Fruit fly (Drosophila melanogaster): ENCODE measurements around the gene IntS4.

DNA sequence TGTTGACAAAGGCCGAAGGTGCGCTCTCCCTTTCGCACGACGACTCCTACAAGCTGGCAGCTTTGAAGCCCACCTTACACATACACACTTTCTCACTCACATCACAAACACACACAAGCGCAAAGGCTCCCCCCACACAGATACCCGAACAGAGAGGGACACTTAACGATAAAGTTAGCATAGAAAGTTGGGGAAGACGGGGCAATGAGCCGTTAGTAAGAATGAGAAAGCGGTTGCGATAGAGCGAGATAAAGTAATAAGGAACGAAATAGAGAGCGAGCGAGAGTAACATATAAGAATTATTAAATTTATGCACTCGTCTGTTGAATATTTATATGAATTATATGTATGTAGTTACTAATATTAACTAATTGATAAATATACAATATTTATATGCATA lies 10.5 kb upstream of the IntS4 start:
- TF ChIP-seq psq (optimal IDR thresholded peaks at IDR 0.05) (no peak), pan (optimal IDR thresholded peaks at IDR 0.05) (no peak)
